Worm (Caenorhabditis elegans) whole organism, early embryonic: ENCODE results near the gene T24E12.12.

Experiments used
- B0310.2 ChIP-seq: sonication (generic microtip); optimal IDR thresholded peaks from 2 replicates; lab custom pipeline; 2016; ENCODE audit warnings: mild to moderate bottlenecking, missing genetic modification characterization, missing compliant biosample characterization
- F13C5.2 ChIP-seq: sonication (generic microtip); optimal IDR thresholded peaks from 2 replicates; lab custom pipeline; 2017; ENCODE audit warnings: mild to moderate bottlenecking, missing genetic modification characterization, inconsistent platforms, missing compliant biosample characterization
- ama-1 ChIP-seq: fragments of 150-350 bp; optimal IDR thresholded peaks from 2 replicates; lab custom pipeline; 2014
- ceh-13 ChIP-seq: fragments of 200-800 bp; sonication (Bioruptor generic); optimal IDR thresholded peaks from 2 replicates; lab custom pipeline; 2018; ENCODE audit warnings: mild to moderate bottlenecking, missing genetic modification characterization, missing compliant biosample characterization
- ets-7 ChIP-seq: sonication (generic microtip); optimal IDR thresholded peaks from 2 replicates; lab custom pipeline; 2016; ENCODE audit warnings: missing genotype, missing genetic modification characterization, missing compliant biosample characterization
- flt-1 ChIP-seq: fragments of 200-800 bp; sonication (Bioruptor generic); IDR thresholded peaks from 2 replicates; pipeline ENCODE4 v1.3.6; 2022; ENCODE audit warnings: missing genetic modification characterization, missing compliant biosample characterization
- hmbx-1 ChIP-seq: sonication (generic microtip); optimal IDR thresholded peaks from 2 replicates; lab custom pipeline; 2016; ENCODE audit warnings: mild to moderate bottlenecking, missing genetic modification characterization, missing compliant biosample characterization
- hnd-1 ChIP-seq: sonication (generic microtip); optimal IDR thresholded peaks from 2 replicates; lab custom pipeline; 2016; ENCODE audit warnings: missing genetic modification characterization, missing compliant biosample characterization
- pes-1 ChIP-seq: fragments of 200-800 bp; sonication (Bioruptor generic); IDR thresholded peaks from 2 replicates; pipeline ENCODE4 v1.3.6; 2022; ENCODE audit warnings: missing genetic modification reagents, missing genetic modification characterization, missing compliant biosample characterization
- sea-1 ChIP-seq: fragments of 200-800 bp; sonication (Bioruptor generic); conservative IDR thresholded peaks from 2 replicates; pipeline ENCODE4 v1.3.6; 2022; ENCODE audit warnings: missing genetic modification characterization, missing compliant biosample characterization
- tbx-11 ChIP-seq: fragments of 200-800 bp; sonication (Bioruptor generic); IDR thresholded peaks from 2 replicates; pipeline ENCODE4 v1.3.6; 2022; ENCODE audit warnings: missing genetic modification characterization, missing compliant biosample characterization
- tra-4 ChIP-seq: sonication (generic microtip); optimal IDR thresholded peaks from 2 replicates; lab custom pipeline; 2017; ENCODE audit warnings: missing genetic modification characterization, missing compliant biosample characterization

ce11 chrII:3806964-3807363 lies 47.9 kb downstream of the T24E12.12 start, which contains the start of gene F54D10.4:
- TF ChIP-seq ama-1 (lab: Kevin White, UChicago) = no peak
- no peak for TF ChIP-seq pes-1 (GFP tag; lab: Robert Waterston, UW)
- no peak for TF ChIP-seq sea-1 (GFP tag; lab: Robert Waterston, UW)
- no peak for TF ChIP-seq hmbx-1 (tag; lab: Kevin White, UChicago)
- TF ChIP-seq tbx-11 (GFP tag; lab: Robert Waterston, UW) = no peak
- no peak for TF ChIP-seq B0310.2 (tag; lab: Kevin White, UChicago)
- TF ChIP-seq flt-1 (GFP tag; lab: Robert Waterston, UW) = no peak
- TF ChIP-seq ceh-13 (GFP tag; lab: Kevin White, UChicago) = no peak
- no peak for TF ChIP-seq ets-7
- TF ChIP-seq hnd-1 (tag; lab: Kevin White, UChicago) = no peak
- TF ChIP-seq F13C5.2 (tag; lab: Kevin White, UChicago) = no peak
- TF ChIP-seq tra-4 (tag; lab: Kevin White, UChicago) = no peak
